Worm (Caenorhabditis elegans) whole organism, late embryonic: ENCODE data around the gene F33C8.4.

Experiments
- C08G9.2 ChIP-seq: sonication (generic microtip); optimal IDR thresholded peaks from 2 replicates; lab custom pipeline; 2016; ENCODE audit warnings: mild to moderate bottlenecking, missing genetic modification characterization, moderate library complexity, missing compliant biosample characterization
- K09A11.1 ChIP-seq: sonication (generic microtip); optimal IDR thresholded peaks from 2 replicates; lab custom pipeline; 2017; ENCODE audit warnings: antibody characterized with exemption, mild to moderate bottlenecking, missing genetic modification characterization, missing compliant biosample characterization; ENCODE audit not compliant: insufficient read depth
- T23F11.4 ChIP-seq: fragments of 200-800 bp; sonication (Bioruptor generic); optimal IDR thresholded peaks from 2 replicates; lab custom pipeline; 2018; ENCODE audit warnings: mild to moderate bottlenecking, missing genetic modification characterization, missing compliant biosample characterization
- Y22D7AL.16 ChIP-seq: sonication (generic microtip); optimal IDR thresholded peaks from 2 replicates; lab custom pipeline; 2016; ENCODE audit warnings: missing genetic modification characterization, missing compliant biosample characterization
- ceh-14 ChIP-seq: sonication (generic microtip); optimal IDR thresholded peaks from 2 replicates; lab custom pipeline; 2016; ENCODE audit warnings: missing genotype, missing genetic modification characterization, missing compliant biosample characterization
- ceh-18 ChIP-seq: sonication (generic microtip); optimal IDR thresholded peaks from 2 replicates; lab custom pipeline; 2016; ENCODE audit warnings: missing genetic modification characterization, missing compliant biosample characterization
- ceh-19 ChIP-seq: fragments of 200-800 bp; sonication (Bioruptor generic); optimal IDR thresholded peaks from 2 replicates; lab custom pipeline; 2018; ENCODE audit warnings: mild to moderate bottlenecking, missing genetic modification characterization, missing compliant biosample characterization
- ceh-31 ChIP-seq: sonication (generic microtip); optimal IDR thresholded peaks from 2 replicates; lab custom pipeline; 2016; ENCODE audit warnings: missing genetic modification characterization, missing compliant biosample characterization
- ceh-6 ChIP-seq: fragments of 200-800 bp; sonication (Bioruptor generic); optimal IDR thresholded peaks from 2 replicates; lab custom pipeline; 2018; ENCODE audit warnings: mild to moderate bottlenecking, missing genetic modification characterization, missing compliant biosample characterization
- che-1 ChIP-seq: sonication (generic microtip); optimal IDR thresholded peaks from 2 replicates; lab custom pipeline; 2016; ENCODE audit warnings: mild to moderate bottlenecking, missing genetic modification characterization, missing compliant biosample characterization
- dmd-4 ChIP-seq: sonication (generic microtip); optimal IDR thresholded peaks from 2 replicates; lab custom pipeline; 2016; ENCODE audit warnings: borderline replicate concordance, missing genetic modification characterization, missing compliant biosample characterization
- dve-1 ChIP-seq: sonication (generic microtip); optimal IDR thresholded peaks from 2 replicates; lab custom pipeline; 2017; ENCODE audit warnings: antibody characterized with exemption, mild to moderate bottlenecking, missing genetic modification characterization, missing compliant biosample characterization
- lim-6 ChIP-seq: sonication (generic microtip); optimal IDR thresholded peaks from 2 replicates; lab custom pipeline; 2016; ENCODE audit warnings: missing genetic modification characterization, missing compliant biosample characterization
- lin-11 ChIP-seq: fragments of 200-800 bp; sonication (Bioruptor generic); optimal IDR thresholded peaks from 2 replicates; lab custom pipeline; 2018; ENCODE audit warnings: mild to moderate bottlenecking, missing genetic modification characterization, missing compliant biosample characterization
- mec-3 ChIP-seq: sonication (generic microtip); optimal IDR thresholded peaks from 2 replicates; lab custom pipeline; 2016; ENCODE audit warnings: borderline replicate concordance, missing genetic modification characterization, missing compliant biosample characterization
- nhr-232 ChIP-seq: sonication (generic microtip); optimal IDR thresholded peaks from 2 replicates; lab custom pipeline; 2016; ENCODE audit warnings: missing genetic modification characterization, missing compliant biosample characterization
- npax-4 ChIP-seq: sonication (generic microtip); optimal IDR thresholded peaks from 2 replicates; lab custom pipeline; 2016; ENCODE audit warnings: missing genetic modification characterization, missing compliant biosample characterization
- odd-2 ChIP-seq: sonication (generic microtip); optimal IDR thresholded peaks from 2 replicates; lab custom pipeline; 2017; ENCODE audit warnings: antibody characterized with exemption, mild to moderate bottlenecking, missing genetic modification characterization, missing compliant biosample characterization
- pag-3 ChIP-seq: sonication (generic microtip); optimal IDR thresholded peaks from 2 replicates; lab custom pipeline; 2016; ENCODE audit warnings: missing compliant biosample characterization, missing genetic modification characterization, borderline replicate concordance
- pax-1 ChIP-seq: fragments of 150-350 bp; optimal IDR thresholded peaks from 2 replicates; lab custom pipeline; 2014; ENCODE audit warnings: missing biosample characterization, missing genetic modification characterization
- ref-2 ChIP-seq: sonication (generic microtip); optimal IDR thresholded peaks from 2 replicates; lab custom pipeline; 2016; ENCODE audit warnings: missing genetic modification characterization, missing compliant biosample characterization
- sox-2 ChIP-seq: fragments of 200-800 bp; sonication (Bioruptor generic); IDR thresholded peaks from 2 replicates; pipeline ENCODE4 v1.3.6; 2022; ENCODE audit warnings: missing genetic modification reagents, missing genetic modification characterization, missing compliant biosample characterization
- sox-4 ChIP-seq: sonication (generic microtip); optimal IDR thresholded peaks from 2 replicates; lab custom pipeline; 2017; ENCODE audit warnings: mild to moderate bottlenecking, missing genetic modification characterization, inconsistent platforms, missing compliant biosample characterization
- syd-9 ChIP-seq: sonication (generic microtip); optimal IDR thresholded peaks from 2 replicates; lab custom pipeline; 2016; ENCODE audit warnings: mild to moderate bottlenecking, missing genetic modification characterization, moderate library complexity, missing compliant biosample characterization
- tbx-2 ChIP-seq: sonication (generic microtip); optimal IDR thresholded peaks from 2 replicates; lab custom pipeline; 2016; ENCODE audit warnings: missing genetic modification characterization, missing compliant biosample characterization
- ttx-3 ChIP-seq: sonication (generic microtip); optimal IDR thresholded peaks from 2 replicates; lab custom pipeline; 2016; ENCODE audit warnings: missing genetic modification reagents, missing genetic modification characterization, missing compliant biosample characterization
- unc-3 ChIP-seq, 2 experiments: fragments of 200-800 bp in 1 of 2; sonication (Bioruptor generic) in 1 of 2; sonication (generic microtip) in 1 of 2; conservative IDR thresholded peaks in 1 of 2; optimal IDR thresholded peaks in 1 of 2; 2 replicates each; pipeline versions ENCODE4 v1.3.6 to Lab custom; 2016 to 2022; ENCODE audit warnings: missing compliant biosample characterization in 2 of 2, missing genetic modification characterization in 2 of 2, missing genetic modification reagents in 1 of 2
- unc-42 ChIP-seq: sonication (generic microtip); optimal IDR thresholded peaks from 2 replicates; lab custom pipeline; 2016; ENCODE audit warnings: missing genotype, missing genetic modification characterization, missing compliant biosample characterization
- unc-86 ChIP-seq: sonication (generic microtip); optimal IDR thresholded peaks from 2 replicates; lab custom pipeline; 2016; ENCODE audit warnings: missing genetic modification characterization, missing compliant biosample characterization
- ztf-16 ChIP-seq: sonication (generic microtip); optimal IDR thresholded peaks from 2 replicates; lab custom pipeline; 2017; ENCODE audit warnings: missing genetic modification characterization, missing compliant biosample characterization

Gene F33C8.4

ce11 chrX:14753514-14754076 is 21.5 kb downstream of the F33C8.4 start, which contains the start of gene sucl-1 (continued):
- peak; percentile 88 for TF ChIP-seq ceh-18 (tag; lab: Kevin White, UChicago)
- TF ChIP-seq odd-2 (tag; lab: Kevin White, UChicago), result no peak
- TF ChIP-seq syd-9, result peak; percentile 76
- peak; percentile 10 for TF ChIP-seq dve-1
- TF ChIP-seq K09A11.1 (tag; lab: Kevin White, UChicago), result peak; percentile 5
- peak; percentile 65 for TF ChIP-seq ceh-14
- TF ChIP-seq npax-4 (tag; lab: Kevin White, UChicago), result no peak

- no peak for TF ChIP-seq mec-3 (tag; lab: Kevin White, UChicago)
- no peak for TF ChIP-seq ceh-18 (tag; lab: Kevin White, UChicago)
- no peak for TF ChIP-seq unc-86 (tag; lab: Kevin White, UChicago)
- no peak for TF ChIP-seq C08G9.2 (tag; lab: Kevin White, UChicago)
- no peak for TF ChIP-seq tbx-2 (tag; lab: Kevin White, UChicago)
- TF ChIP-seq ceh-31 (tag; lab: Kevin White, UChicago), result no peak
Observed at ce11 chrX:14755847-14756246, 23.8 kb downstream of the F33C8.4 start.

- TF ChIP-seq ceh-6 (GFP tag; lab: Kevin White, UChicago), result no peak
- peak; percentile 3 for TF ChIP-seq C08G9.2 (tag; lab: Kevin White, UChicago)
- TF ChIP-seq pax-1 (tag; lab: Kevin White, UChicago), result no peak
- no peak for TF ChIP-seq sox-2 (GFP tag; lab: Robert Waterston, UW)
- TF ChIP-seq, all 69 proteins: peak for 1
Observed at ce11 chrX:14756606-14757005, 24.5 kb downstream of the F33C8.4 start.

- no peak for TF ChIP-seq Y22D7AL.16 (tag; lab: Kevin White, UChicago)
- peak; percentile 47; the same call in 1 of the 2 replicates for TF ChIP-seq sox-2 (GFP tag; lab: Robert Waterston, UW)
Observed at ce11 chrX:14757641-14758220, 25.6 kb downstream of the F33C8.4 start.

ce11 chrX:14759549-14759948 is 27.5 kb downstream of the F33C8.4 start:
- TF ChIP-seq che-1, result no peak
- no peak for TF ChIP-seq pax-1 (tag; lab: Kevin White, UChicago)
- TF ChIP-seq lin-11 (tag; lab: Kevin White, UChicago), result no peak
- no peak for TF ChIP-seq nhr-232 (tag; lab: Kevin White, UChicago)
- TF ChIP-seq sox-4 (tag; lab: Kevin White, UChicago), result no peak

ce11 chrX:14760166-14760565 is 28.1 kb downstream of the F33C8.4 start:
- no peak for TF ChIP-seq ttx-3 (tag; lab: Kevin White, UChicago)
- no peak for TF ChIP-seq pag-3 (tag; lab: Kevin White, UChicago)
- no peak for TF ChIP-seq ztf-16 (tag; lab: Kevin White, UChicago)
- TF ChIP-seq unc-3 (GFP tag; conservative IDR thresholded peaks at IDR 0.05; lab: Robert Waterston, UW), result no peak
- TF ChIP-seq unc-3 (tag; optimal IDR thresholded peaks at IDR 0.05; lab: Kevin White, UChicago), result no peak
- TF ChIP-seq ref-2 (tag; lab: Kevin White, UChicago), result no peak
- TF ChIP-seq dmd-4 (tag; lab: Kevin White, UChicago), result no peak
- TF ChIP-seq T23F11.4, result no peak
- no peak for TF ChIP-seq unc-42 (tag; lab: Kevin White, UChicago)
- no peak for TF ChIP-seq ceh-19
- no peak for TF ChIP-seq nhr-232 (tag; lab: Kevin White, UChicago)
- TF ChIP-seq lim-6, result no peak
